Fruit fly (Drosophila melanogaster): ENCODE data around the gene CG3526.

CG3526 gene

dm6 chrX:2882516-2882915 lies 8.1 kb upstream of the CG3526 start:
- TF ChIP-seq CG14655 (GFP tag; optimal IDR thresholded peaks at IDR 0.05) (no peak), CG8159 (tag; optimal IDR thresholded peaks at IDR 0.05) (no peak), CG4496 (GFP tag; IDR thresholded peaks at IDR 0.05) (no peak)

- TF ChIP-seq CG32121 (GFP tag; IDR thresholded peaks at IDR 0.05) (no peak), CG34367 (tag; optimal IDR thresholded peaks at IDR 0.05) (no peak), CG13204 (GFP tag; optimal IDR thresholded peaks at IDR 0.05) (no peak), CG15710 (tag; optimal IDR thresholded peaks at IDR 0.05) (no peak), Pif1B (GFP tag; optimal IDR thresholded peaks at IDR 0.05) (no peak), CG17806 (tag; optimal IDR thresholded peaks at IDR 0.05) (no peak), CG14655 (GFP tag; optimal IDR thresholded peaks at IDR 0.05) (no peak), CG8301 (tag; optimal IDR thresholded peaks at IDR 0.05) (no peak), D1 (tag; optimal IDR thresholded peaks at IDR 0.05) (no peak), Snoo (tag; optimal IDR thresholded peaks at IDR 0.05) (no peak), CG10348 (GFP tag; IDR thresholded peaks at IDR 0.05) (no peak), CG9948 (tag; optimal IDR thresholded peaks at IDR 0.05) (no peak), CG12605 (GFP tag; IDR thresholded peaks at IDR 0.05) (no peak), rn (GFP tag; IDR thresholded peaks at IDR 0.05) (no peak), CG8159 (tag; optimal IDR thresholded peaks at IDR 0.05) (no peak), fd96Ca (GFP tag; IDR thresholded peaks at IDR 0.05) (no peak), CG4496 (GFP tag; IDR thresholded peaks at IDR 0.05) (no peak), EcR (GFP tag; optimal IDR thresholded peaks at IDR 0.05) (no peak)
Observed at dm6 chrX:2883561-2883960, 7.0 kb upstream of the CG3526 start, which contains the start of gene CG14418. Gene CG14418, minus strand, starts transcription at chrX:2883661.

dm6 chrX:2885814-2886213 lies 4.8 kb upstream of the CG3526 start, which contains the start of gene CG14419:
Gene CG14419, minus strand, starts transcription at chrX:2885914.
- no peak for TF ChIP-seq CG32121 (GFP tag; IDR thresholded peaks at IDR 0.05)
- no peak for TF ChIP-seq CG8301 (tag; optimal IDR thresholded peaks at IDR 0.05)
- no peak for TF ChIP-seq CG9948 (tag; optimal IDR thresholded peaks at IDR 0.05)

dm6 chrX:2888211-2888610 lies 2.4 kb upstream of the CG3526 start:
- TF ChIP-seq CG8301 (tag; optimal IDR thresholded peaks at IDR 0.05) (no peak), CG12605 (GFP tag; IDR thresholded peaks at IDR 0.05) (no peak), gl (tag; optimal IDR thresholded peaks at IDR 0.05) (no peak), D1 (tag; optimal IDR thresholded peaks at IDR 0.05) (no peak), CG4496 (GFP tag; IDR thresholded peaks at IDR 0.05) (no peak), fd96Ca (GFP tag; IDR thresholded peaks at IDR 0.05) (no peak)

dm6 chrX:2907105-2907694 lies 16.6 kb downstream of the CG3526 start:
- TF ChIP-seq Ets98B (GFP tag; IDR thresholded peaks at IDR 0.05) (0 out of 2 replicates have a peak, but pooled peaks have one; percentile 18), CG14655 (GFP tag; optimal IDR thresholded peaks at IDR 0.05) (peak; percentile 16), gl (tag; optimal IDR thresholded peaks at IDR 0.05) (no peak), CG17806 (tag; optimal IDR thresholded peaks at IDR 0.05) (peak; percentile 14), CG34367 (tag; optimal IDR thresholded peaks at IDR 0.05) (peak; percentile 15), fd96Ca (GFP tag; IDR thresholded peaks at IDR 0.05) (0 out of 3 replicates have a peak, but pooled peaks have one; percentile 27), CG9948 (tag; optimal IDR thresholded peaks at IDR 0.05) (peak; percentile 7), Pif1A (GFP tag; optimal IDR thresholded peaks at IDR 0.05) (peak; percentile 9), CG8159 (tag; optimal IDR thresholded peaks at IDR 0.05) (peak; percentile 20), Pif1B (GFP tag; optimal IDR thresholded peaks at IDR 0.05) (no peak), EcR (GFP tag; optimal IDR thresholded peaks at IDR 0.05) (no peak), D1 (tag; optimal IDR thresholded peaks at IDR 0.05) (no peak), CG4496 (GFP tag; IDR thresholded peaks at IDR 0.05) (peak; percentile 41; the same call in 1 of the 3 replicates)

- TF ChIP-seq CG10348 (GFP tag; IDR thresholded peaks at IDR 0.05) = no peak
- no peak for TF ChIP-seq CG9948 (tag; optimal IDR thresholded peaks at IDR 0.05)
- TF ChIP-seq D1 (tag; optimal IDR thresholded peaks at IDR 0.05) = no peak
- no peak for TF ChIP-seq CG13204 (GFP tag; optimal IDR thresholded peaks at IDR 0.05)
- TF ChIP-seq CG32121 (GFP tag; IDR thresholded peaks at IDR 0.05) = no peak
- no peak for TF ChIP-seq fd96Ca (GFP tag; IDR thresholded peaks at IDR 0.05)
- no peak for TF ChIP-seq CG15710 (tag; optimal IDR thresholded peaks at IDR 0.05)
Observed at dm6 chrX:2912581-2912980, 22.0 kb downstream of the CG3526 start.

dm6 chrX:2914091-2914490 lies 23.5 kb downstream of the CG3526 start:
- TF ChIP-seq CG10348 (GFP tag; IDR thresholded peaks at IDR 0.05) (no peak), CG34367 (tag; optimal IDR thresholded peaks at IDR 0.05) (no peak), CG14655 (GFP tag; optimal IDR thresholded peaks at IDR 0.05) (peak; percentile 6), CG9948 (tag; optimal IDR thresholded peaks at IDR 0.05) (peak; percentile 5), CG8159 (tag; optimal IDR thresholded peaks at IDR 0.05) (peak; percentile 34), CG15710 (tag; optimal IDR thresholded peaks at IDR 0.05) (peak; percentile 16)
